Worm (Caenorhabditis elegans): ENCODE data around the gene cdh-9.

cdh-9 gene

ce11 chrX:16609424-16609823 lies 14.4 kb downstream of the cdh-9 start, which contains the start of gene F59C12.3:
Gene F59C12.3, minus strand, starts transcription at chrX:16609524.
- TF ChIP-seq him-1 (tag; optimal IDR thresholded peaks at IDR 0.05) (no peak), dao-5 (tag; optimal IDR thresholded peaks at IDR 0.05) (no peak), W03F9.2 (tag; optimal IDR thresholded peaks at IDR 0.05) (no peak)

ce11 chrX:16611333-16612043 lies 16.5 kb downstream of the cdh-9 start:
- TF ChIP-seq him-1 (tag; optimal IDR thresholded peaks at IDR 0.05) (no peak), dao-5 (tag; optimal IDR thresholded peaks at IDR 0.05) (no peak), W03F9.2 (tag; optimal IDR thresholded peaks at IDR 0.05) (no peak)

- TF ChIP-seq W03F9.2 (tag; optimal IDR thresholded peaks at IDR 0.05) (peak; percentile 86), dao-5 (tag; optimal IDR thresholded peaks at IDR 0.05) (peak; percentile 74), him-1 (tag; optimal IDR thresholded peaks at IDR 0.05) (peak; percentile 97)
Measured at ce11 chrX:16612293-16612946, 17.4 kb downstream of the cdh-9 start.

ce11 chrX:16613266-16613665 lies 18.2 kb downstream of the cdh-9 start, which contains the start of gene ain-1:
Gene ain-1, plus strand, starts transcription at chrX:16613451.
- TF ChIP-seq dao-5 (tag; optimal IDR thresholded peaks at IDR 0.05) (no peak), W03F9.2 (tag; optimal IDR thresholded peaks at IDR 0.05) (no peak), him-1 (tag; optimal IDR thresholded peaks at IDR 0.05) (no peak)

- no peak for TF ChIP-seq W03F9.2 (tag; optimal IDR thresholded peaks at IDR 0.05)
- TF ChIP-seq dao-5 (tag; optimal IDR thresholded peaks at IDR 0.05) = no peak
- TF ChIP-seq him-1 (tag; optimal IDR thresholded peaks at IDR 0.05) = no peak
Measured at ce11 chrX:16614094-16614493, 19.1 kb downstream of the cdh-9 start.

- no peak for TF ChIP-seq W03F9.2 (tag; optimal IDR thresholded peaks at IDR 0.05)
- no peak for TF ChIP-seq him-1 (tag; optimal IDR thresholded peaks at IDR 0.05)
- no peak for TF ChIP-seq dao-5 (tag; optimal IDR thresholded peaks at IDR 0.05)
Measured at ce11 chrX:16617427-16618128, 22.5 kb downstream of the cdh-9 start.

ce11 chrX:16618129-16618525 lies 23.1 kb downstream of the cdh-9 start:
- no peak for TF ChIP-seq dao-5 (tag; optimal IDR thresholded peaks at IDR 0.05)
- no peak for TF ChIP-seq W03F9.2 (tag; optimal IDR thresholded peaks at IDR 0.05)
- no peak for TF ChIP-seq him-1 (tag; optimal IDR thresholded peaks at IDR 0.05)

- TF ChIP-seq him-1 (tag; optimal IDR thresholded peaks at IDR 0.05) (no peak), dao-5 (tag; optimal IDR thresholded peaks at IDR 0.05) (no peak), W03F9.2 (tag; optimal IDR thresholded peaks at IDR 0.05) (no peak)
Measured at ce11 chrX:16618727-16619126, 23.7 kb downstream of the cdh-9 start.

- TF ChIP-seq W03F9.2 (tag; optimal IDR thresholded peaks at IDR 0.05) (peak; percentile 47), dao-5 (tag; optimal IDR thresholded peaks at IDR 0.05) (peak; percentile 33), him-1 (tag; optimal IDR thresholded peaks at IDR 0.05) (no peak)
Measured at ce11 chrX:16619158-16619557, 24.1 kb downstream of the cdh-9 start.

ce11 chrX:16621467-16621866 lies 26.4 kb downstream of the cdh-9 start, which contains the start of gene cpg-19:
Gene cpg-19, plus strand, starts transcription at chrX:16621807.
- TF ChIP-seq dao-5 (tag; optimal IDR thresholded peaks at IDR 0.05) (no peak), him-1 (tag; optimal IDR thresholded peaks at IDR 0.05) (no peak), W03F9.2 (tag; optimal IDR thresholded peaks at IDR 0.05) (no peak)

ce11 chrX:16623269-16623668 lies 28.2 kb downstream of the cdh-9 start:
- no peak for TF ChIP-seq W03F9.2 (tag; optimal IDR thresholded peaks at IDR 0.05)
- TF ChIP-seq him-1 (tag; optimal IDR thresholded peaks at IDR 0.05) = no peak
- no peak for TF ChIP-seq dao-5 (tag; optimal IDR thresholded peaks at IDR 0.05)

ce11 chrX:16625078-16625808 lies 30.2 kb downstream of the cdh-9 start:
- TF ChIP-seq dao-5 (tag; optimal IDR thresholded peaks at IDR 0.05) (no peak), him-1 (tag; optimal IDR thresholded peaks at IDR 0.05) (no peak), W03F9.2 (tag; optimal IDR thresholded peaks at IDR 0.05) (no peak)

- no peak for TF ChIP-seq dao-5 (tag; optimal IDR thresholded peaks at IDR 0.05)
- TF ChIP-seq W03F9.2 (tag; optimal IDR thresholded peaks at IDR 0.05) = no peak
- TF ChIP-seq him-1 (tag; optimal IDR thresholded peaks at IDR 0.05) = no peak
Measured at ce11 chrX:16626817-16627216, 31.8 kb downstream of the cdh-9 start.
